Worm (Caenorhabditis elegans): ENCODE data around the gene spp-31.
A peak's percentile ranks its signal among the peaks of the same experiment; 100 is the strongest.

spp-31 gene

DNA sequence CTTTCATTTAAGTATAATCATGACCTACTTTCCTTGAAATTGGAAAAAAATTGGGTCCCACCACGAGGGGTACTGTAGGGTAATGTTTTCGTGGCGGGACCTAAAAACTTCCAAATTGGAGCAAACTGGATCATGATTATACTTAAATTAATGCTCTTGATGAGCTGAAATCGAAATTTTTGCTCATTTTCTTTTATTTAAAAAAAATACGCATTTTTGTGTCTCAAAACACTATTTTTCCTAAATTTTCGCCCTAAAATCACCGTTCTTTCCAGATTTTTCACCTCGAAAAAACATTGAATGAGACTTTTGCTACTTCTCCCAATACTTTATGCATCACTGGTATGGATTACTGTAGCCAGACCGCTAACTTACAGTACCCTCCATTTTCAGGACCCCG is at the start of gene spp-31:
TSS of gene spp-31 (plus strand) at position 301 of the 400 bp plus-strand sequence.
- TF ChIP-seq lin-1 (GFP tag; IDR thresholded peaks at IDR 0.05) (no peak), attf-4 (tag; optimal IDR thresholded peaks at IDR 0.05) (no peak), zip-11 (GFP tag; IDR thresholded peaks at IDR 0.05) (no peak), tra-1 (GFP tag; IDR thresholded peaks at IDR 0.05) (no peak), hmg-1.1 (GFP tag; IDR thresholded peaks at IDR 0.05) (no peak), ZK546.5 (tag; optimal IDR thresholded peaks at IDR 0.05) (no peak), zag-1 (tag; optimal IDR thresholded peaks at IDR 0.05) (no peak), aly-2 (tag; optimal IDR thresholded peaks at IDR 0.05) (no peak), lin-15B (tag; optimal IDR thresholded peaks at IDR 0.05) (no peak), nhr-41 (GFP tag; IDR thresholded peaks at IDR 0.05) (no peak), dmd-8 (GFP tag; IDR thresholded peaks at IDR 0.05) (no peak)

DNA sequence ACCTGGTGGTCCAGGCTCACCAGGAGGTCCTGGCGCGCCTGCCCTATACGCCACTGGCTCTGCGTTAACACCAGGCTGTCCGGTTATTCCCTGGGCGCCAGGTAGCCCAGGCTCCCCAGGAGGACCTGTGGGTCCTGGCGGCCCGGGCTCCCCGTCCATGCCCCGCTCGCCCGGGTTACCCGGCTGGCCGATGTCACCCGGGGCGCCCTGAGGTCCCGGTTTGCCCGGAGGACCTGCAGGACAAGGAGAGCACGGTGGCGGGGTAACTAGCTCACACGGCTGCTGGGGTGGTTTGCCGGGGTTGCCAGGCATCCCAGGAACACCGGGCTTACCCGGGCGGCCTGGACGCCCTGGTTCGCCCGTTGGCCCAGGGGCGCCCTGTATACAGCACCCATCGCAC is 48.3 kb upstream of the spp-31 start:
- TF ChIP-seq hmg-1.1 (GFP tag; IDR thresholded peaks at IDR 0.05) (no peak), dve-1 (tag; optimal IDR thresholded peaks at IDR 0.05; ENCODE audit: insufficient read depth) (no peak), hif-1 (tag; optimal IDR thresholded peaks at IDR 0.05) (no peak), duxl-1 (tag; optimal IDR thresholded peaks at IDR 0.05; ENCODE audit: poor library complexity) (no peak), zfp-2 (tag; optimal IDR thresholded peaks at IDR 0.05) (no peak), php-3 (GFP tag; IDR thresholded peaks at IDR 0.05) (0 out of 2 replicates have a peak, but pooled peaks have one; percentile 19), lir-3 (tag; optimal IDR thresholded peaks at IDR 0.05) (no peak), set-16 (GFP tag; IDR thresholded peaks at IDR 0.05) (peak; percentile 99), zfp-3 (GFP tag; conservative IDR thresholded peaks at IDR 0.05) (no peak), egl-43 (GFP tag; IDR thresholded peaks at IDR 0.05) (peak; percentile 28; the same call in 1 of the 2 replicates), nhr-28 (tag; optimal IDR thresholded peaks at IDR 0.05) (no peak), lim-7 (GFP tag; IDR thresholded peaks at IDR 0.05) (peak; percentile 41; the same call in 1 of the 2 replicates), aha-1 (tag) (peak; percentile 4), ZK337.2 (GFP tag; IDR thresholded peaks at IDR 0.05) (no peak), ceh-44 (GFP tag; IDR thresholded peaks at IDR 0.05) (peak; percentile 52; the same call in 1 of the 2 replicates), hlh-30 (tag; optimal IDR thresholded peaks at IDR 0.05; ENCODE audit: insufficient read depth) (no peak), daf-19 (GFP tag; conservative IDR thresholded peaks at IDR 0.05) (no peak), lin-13 (GFP tag; optimal IDR thresholded peaks at IDR 0.05) (no peak), nhr-6 (tag; optimal IDR thresholded peaks at IDR 0.05) (no peak), unc-130 (GFP tag; optimal IDR thresholded peaks at IDR 0.05) (no peak), saeg-2 (GFP tag; IDR thresholded peaks at IDR 0.05) (0 out of 2 replicates have a peak, but pooled peaks have one; percentile 59), pha-4 (GFP tag; IDR thresholded peaks at IDR 0.05) (peak; percentile 92; the same call in 1 of the 2 replicates), pha-4 (tag; optimal IDR thresholded peaks at IDR 0.05) (no peak), F44E2.7 (GFP tag; IDR thresholded peaks at IDR 0.05) (0 out of 2 replicates have a peak, but pooled peaks have one; percentile 74)

DNA sequence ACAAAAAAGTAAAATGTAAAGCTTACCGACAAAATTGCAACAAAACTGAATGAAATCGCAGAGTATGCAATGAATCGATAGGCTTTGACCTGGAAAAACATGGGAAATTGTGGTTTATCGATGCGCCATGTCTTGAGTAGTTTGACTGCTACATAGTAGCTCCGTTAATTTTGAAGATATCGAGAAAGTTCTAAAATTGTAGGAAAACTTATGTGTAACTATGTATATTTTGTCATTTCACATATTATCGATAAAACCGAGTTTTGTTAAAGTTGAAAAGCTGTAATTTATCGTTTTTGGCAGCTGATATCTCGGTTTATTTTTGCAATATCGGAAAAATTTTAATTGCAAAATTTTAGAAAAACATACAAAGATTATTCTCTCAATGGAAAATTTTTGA is 47.2 kb upstream of the spp-31 start, which contains the start of gene col-105:
TSS of gene col-105 (minus strand) at position 101 of the 400 bp plus-strand sequence.
- no peak for TF ChIP-seq hif-1 (tag; optimal IDR thresholded peaks at IDR 0.05)
- no peak for TF ChIP-seq ceh-82 (tag; optimal IDR thresholded peaks at IDR 0.05)
- no peak for TF ChIP-seq Y105C5A.15 (GFP tag; IDR thresholded peaks at IDR 0.05)
- TF ChIP-seq unc-62 (GFP tag; optimal IDR thresholded peaks at IDR 0.05 in 1 of 2): no peak
- TF ChIP-seq unc-62 (tag; optimal IDR thresholded peaks at IDR 0.05): no peak
- no peak for TF ChIP-seq ztf-7 (tag; optimal IDR thresholded peaks at IDR 0.05)
- TF ChIP-seq ceh-20 (GFP tag; IDR thresholded peaks at IDR 0.05): no peak
- TF ChIP-seq aha-1 (tag): no peak
- no peak for TF ChIP-seq ceh-28 (tag; optimal IDR thresholded peaks at IDR 0.05)
- no peak for TF ChIP-seq zfp-2 (tag; optimal IDR thresholded peaks at IDR 0.05)
- no peak for TF ChIP-seq tra-1 (GFP tag; IDR thresholded peaks at IDR 0.05)
